Fruit fly (Drosophila melanogaster): ENCODE measurements around the gene cDIP.

The cDIP gene

dm6 chr3R:21158643-21159042 is 2.2 kb downstream of the cDIP start (continued):
- TF ChIP-seq CG4617 (GFP tag; optimal IDR thresholded peaks at IDR 0.05; ENCODE audit: borderline replicate concordance) (no peak), CG18764 (GFP tag; optimal IDR thresholded peaks at IDR 0.05) (no peak), slou (GFP tag; optimal IDR thresholded peaks at IDR 0.05) (no peak), Rfx (GFP tag; IDR thresholded peaks at IDR 0.05) (peak; percentile 44; the same call in 1 of the 2 replicates), mirr (GFP tag; optimal IDR thresholded peaks at IDR 0.05) (peak; percentile 18), lab (GFP tag; optimal IDR thresholded peaks at IDR 0.05) (peak; percentile 31), CG33213 (GFP tag; optimal IDR thresholded peaks at IDR 0.05) (no peak), Fer3 (tag; optimal IDR thresholded peaks at IDR 0.05) (peak; percentile 24), CG15479 (GFP tag; optimal IDR thresholded peaks at IDR 0.05) (no peak), gem (tag; optimal IDR thresholded peaks at IDR 0.05) (peak; percentile 21), Dll (GFP tag; IDR thresholded peaks at IDR 0.05; ENCODE audit: partially characterized antibody) (no peak), BtbVII (GFP tag; optimal IDR thresholded peaks at IDR 0.05) (peak; percentile 51), CG17568 (GFP tag; optimal IDR thresholded peaks at IDR 0.05) (peak; percentile 2), hth (optimal IDR thresholded peaks at IDR 0.05) (no peak), lov (optimal IDR thresholded peaks at IDR 0.05) (no peak), lov (GFP tag; IDR thresholded peaks at IDR 0.05) (no peak), CG17361 (GFP tag; IDR thresholded peaks at IDR 0.05) (no peak), MTF-1 (GFP tag; optimal IDR thresholded peaks at IDR 0.05; ENCODE audit: borderline replicate concordance) (peak; percentile 41), CG30431 (GFP tag; optimal IDR thresholded peaks at IDR 0.05) (no peak), pan (optimal IDR thresholded peaks at IDR 0.05) (no peak), pan (GFP tag; optimal IDR thresholded peaks at IDR 0.05 in 1 of 2, IDR thresholded peaks at IDR 0.05 in 1 of 2) (no peak), fd64A (GFP tag; optimal IDR thresholded peaks at IDR 0.05) (peak; percentile 35), lbe (GFP tag; optimal IDR thresholded peaks at IDR 0.05) (no peak), Meics (GFP tag; optimal IDR thresholded peaks at IDR 0.05) (peak; percentile 7), Hmr (GFP tag; optimal IDR thresholded peaks at IDR 0.05) (peak; percentile 40), dysf (GFP tag; IDR thresholded peaks at IDR 0.05) (peak; percentile 38; the same call in 1 of the 3 replicates), CG13296 (GFP tag; optimal IDR thresholded peaks at IDR 0.05) (peak; percentile 28), pnt (GFP tag; optimal IDR thresholded peaks at IDR 0.05) (no peak), CG7839 (tag; optimal IDR thresholded peaks at IDR 0.05) (peak; percentile 1), ab (GFP tag; optimal IDR thresholded peaks at IDR 0.05) (no peak), CG4707 (GFP tag; optimal IDR thresholded peaks at IDR 0.05) (no peak), CG14710 (tag; optimal IDR thresholded peaks at IDR 0.05) (peak; percentile 11), CG11504 (tag; optimal IDR thresholded peaks at IDR 0.05) (peak; percentile 12), CoRest (tag; optimal IDR thresholded peaks at IDR 0.05) (peak; percentile 5), Vsx1 (GFP tag; optimal IDR thresholded peaks at IDR 0.05) (peak; percentile 23), D (optimal IDR thresholded peaks at IDR 0.05) (no peak), D (GFP tag; optimal IDR thresholded peaks at IDR 0.05) (no peak), CG18599 (GFP tag; optimal IDR thresholded peaks at IDR 0.05) (peak; percentile 47), inv (GFP tag; IDR thresholded peaks at IDR 0.05; ENCODE audit: partially characterized antibody) (no peak), scrt (GFP tag; optimal IDR thresholded peaks at IDR 0.05) (peak; percentile 1), nau (GFP tag; optimal IDR thresholded peaks at IDR 0.05) (peak; percentile 49), bcd (GFP tag; optimal IDR thresholded peaks at IDR 0.05) (peak; percentile 8), Med (GFP tag) (peak; percentile 62), CHES-1-like (GFP tag; optimal IDR thresholded peaks at IDR 0.05) (no peak), Dip3 (GFP tag; optimal IDR thresholded peaks at IDR 0.05) (no peak), Fer1 (GFP tag; optimal IDR thresholded peaks at IDR 0.05) (peak; percentile 25), Pdp1 (GFP tag; optimal IDR thresholded peaks at IDR 0.05) (no peak), CG2678 (tag; optimal IDR thresholded peaks at IDR 0.05) (peak; percentile 9), danr (GFP tag; IDR thresholded peaks at IDR 0.05) (no peak), CG15514 (GFP tag; optimal IDR thresholded peaks at IDR 0.05) (peak; percentile 27)

Data from whole organism, embryonic.